Worm (Caenorhabditis elegans) whole organism, L3 larva: Measurements from ENCODE around the gene acs-17.
A peak's percentile ranks its signal among the peaks of the same experiment; 100 is the strongest.

ENCODE experiments used
- ZK546.5 ChIP-seq: sonication (generic microtip); optimal IDR thresholded peaks from 2 replicates; lab custom pipeline; 2017; ENCODE audit warnings: missing biosample characterization, missing genetic modification characterization
- ama-1 ChIP-seq: fragments of 150-350 bp; optimal IDR thresholded peaks from 2 replicates; lab custom pipeline; 2018
- ceh-16 ChIP-seq: sonication (generic microtip); optimal IDR thresholded peaks from 2 replicates; lab custom pipeline; 2017; ENCODE audit warnings: missing biosample characterization, missing genetic modification characterization
- ceh-28 ChIP-seq: fragments of 150-350 bp; optimal IDR thresholded peaks from 2 replicates; lab custom pipeline; 2014; ENCODE audit warnings: missing biosample characterization, missing genetic modification reagents, missing genetic modification characterization
- ceh-9 ChIP-seq: sonication (generic microtip); optimal IDR thresholded peaks from 2 replicates; lab custom pipeline; 2018; ENCODE audit warnings: missing biosample characterization, missing genetic modification characterization
- daf-12 ChIP-seq: fragments of 150-350 bp; optimal IDR thresholded peaks from 2 replicates; lab custom pipeline; 2014; ENCODE audit warnings: missing biosample characterization, missing genetic modification reagents, missing genetic modification characterization
- egl-27 ChIP-seq: sonication (generic microtip); optimal IDR thresholded peaks from 4 replicates; lab custom pipeline; 2017; ENCODE audit warnings: missing biosample characterization, missing genetic modification reagents, missing genetic modification characterization
- egl-5 ChIP-seq: fragments of 150-350 bp; optimal IDR thresholded peaks from 2 replicates; lab custom pipeline; 2017; ENCODE audit warnings: missing biosample characterization, missing genetic modification reagents, missing genetic modification characterization, inconsistent platforms
- elt-2 ChIP-seq: sonication (generic microtip); optimal IDR thresholded peaks from 2 replicates; lab custom pipeline; 2016; ENCODE audit warnings: missing genetic modification reagents, mild to moderate bottlenecking, missing genetic modification characterization, missing compliant biosample characterization
- elt-3 ChIP-seq, 3 experiments: fragments of 150-350 bp in 1 of 3; sonication (generic microtip) in 2 of 3; optimal IDR thresholded peaks; 2 replicates in 2 of 3; 4 replicates in 1 of 3; lab custom pipeline; 2014 to 2017; ENCODE audit warnings: missing biosample characterization in 3 of 3, missing genetic modification characterization in 3 of 3
- eor-1 ChIP-seq, 2 experiments: fragments of 150-350 bp; optimal IDR thresholded peaks; 2 replicates each; lab custom pipeline; 2014 to 2018; ENCODE audit warnings: missing biosample characterization in 2 of 2, missing genetic modification characterization in 2 of 2
- fkh-10 ChIP-seq: sonication (generic microtip); optimal IDR thresholded peaks from 2 replicates; lab custom pipeline; 2017; ENCODE audit warnings: missing biosample characterization, missing genetic modification reagents, missing genetic modification characterization
- fkh-2 ChIP-seq: fragments of 150-350 bp; optimal IDR thresholded peaks from 2 replicates; lab custom pipeline; 2014; ENCODE audit warnings: missing biosample characterization, missing genetic modification reagents, missing genetic modification characterization
- jun-1 ChIP-seq: fragments of 150-350 bp; optimal IDR thresholded peaks from 2 replicates; lab custom pipeline; 2014; ENCODE audit warnings: missing biosample characterization, missing genetic modification reagents, missing genetic modification characterization
- lin-15B ChIP-seq: fragments of 150-350 bp; optimal IDR thresholded peaks from 2 replicates; lab custom pipeline; 2014; ENCODE audit warnings: missing biosample characterization, missing genetic modification characterization
- lsy-12 ChIP-seq: sonication (generic microtip); optimal IDR thresholded peaks from 2 replicates; lab custom pipeline; 2016; ENCODE audit warnings: mild to moderate bottlenecking, missing genetic modification characterization, missing compliant biosample characterization
- mdl-1 ChIP-seq: fragments of 150-350 bp; optimal IDR thresholded peaks from 2 replicates; lab custom pipeline; 2014; ENCODE audit warnings: missing biosample characterization, missing genetic modification characterization
- mml-1 ChIP-seq: fragments of 150-350 bp; sonication (generic microtip); optimal IDR thresholded peaks from 3 replicates; lab custom pipeline; 2014; ENCODE audit warnings: missing biosample characterization, missing genetic modification characterization
- nfya-1 ChIP-seq: sonication (generic microtip); optimal IDR thresholded peaks from 2 replicates; lab custom pipeline; 2017; ENCODE audit warnings: missing genetic modification characterization, mild to moderate bottlenecking, missing compliant biosample characterization, antibody characterized with exemption, moderate library complexity; ENCODE audit not compliant: insufficient read depth
- nhr-11 ChIP-seq: fragments of 150-350 bp; optimal IDR thresholded peaks from 2 replicates; lab custom pipeline; 2014; ENCODE audit warnings: missing biosample characterization, missing genetic modification characterization
- nhr-12 ChIP-seq: fragments of 150-350 bp; optimal IDR thresholded peaks from 2 replicates; lab custom pipeline; 2014; ENCODE audit warnings: missing biosample characterization, missing genetic modification characterization
- nhr-23 ChIP-seq: fragments of 150-350 bp; optimal IDR thresholded peaks from 2 replicates; lab custom pipeline; 2014; ENCODE audit warnings: missing biosample characterization, missing genetic modification reagents, missing genetic modification characterization
- nhr-25 ChIP-seq: sonication (generic microtip); optimal IDR thresholded peaks from 2 replicates; lab custom pipeline; 2017; ENCODE audit warnings: missing biosample characterization, missing genetic modification characterization
- nhr-43 ChIP-seq: sonication (generic microtip); optimal IDR thresholded peaks from 2 replicates; lab custom pipeline; 2016; ENCODE audit warnings: mild to moderate bottlenecking, missing genetic modification characterization, missing compliant biosample characterization; ENCODE audit not compliant: poor library complexity, severe bottlenecking
- nhr-67 ChIP-seq: fragments of 150-350 bp; optimal IDR thresholded peaks from 2 replicates; lab custom pipeline; 2014; ENCODE audit warnings: missing biosample characterization, missing genetic modification characterization
- nhr-76 ChIP-seq: fragments of 150-350 bp; sonication (generic microtip); optimal IDR thresholded peaks from 5 replicates; lab custom pipeline; 2014; ENCODE audit warnings: missing biosample characterization, missing genetic modification characterization
- pha-4 ChIP-seq: fragments of 150-350 bp; optimal IDR thresholded peaks from 2 replicates; lab custom pipeline; 2014; ENCODE audit warnings: missing biosample characterization, missing genetic modification reagents, missing genetic modification characterization
- pqm-1 ChIP-seq: fragments of 150-350 bp; optimal IDR thresholded peaks from 2 replicates; lab custom pipeline; 2017; ENCODE audit warnings: missing biosample characterization, missing genetic modification characterization, inconsistent platforms
- sea-2 ChIP-seq: fragments of 150-350 bp; sonication (generic microtip); optimal IDR thresholded peaks from 4 replicates; lab custom pipeline; 2014; ENCODE audit warnings: missing biosample characterization, missing genetic modification reagents, missing genetic modification characterization
- skn-1 ChIP-seq: fragments of 150-350 bp; optimal IDR thresholded peaks from 2 replicates; lab custom pipeline; 2014; ENCODE audit warnings: missing biosample characterization, missing genetic modification characterization
- snpc-4 ChIP-seq: fragments of 150-350 bp; optimal IDR thresholded peaks from 2 replicates; lab custom pipeline; 2014; ENCODE audit warnings: missing biosample characterization, missing genetic modification characterization
- tbx-2 ChIP-seq: sonication (generic microtip); optimal IDR thresholded peaks from 2 replicates; lab custom pipeline; 2016; ENCODE audit warnings: mild to moderate bottlenecking, missing genetic modification characterization, missing compliant biosample characterization
- unc-62 ChIP-seq: fragments of 150-350 bp; sonication (generic microtip); optimal IDR thresholded peaks from 4 replicates; lab custom pipeline; 2014; ENCODE audit warnings: missing biosample characterization, missing genetic modification reagents, missing genetic modification characterization
- zag-1 ChIP-seq: fragments of 150-350 bp; optimal IDR thresholded peaks from 2 replicates; lab custom pipeline; 2014; ENCODE audit warnings: missing biosample characterization, missing genetic modification characterization
- ztf-11 ChIP-seq: fragments of 150-350 bp; optimal IDR thresholded peaks from 2 replicates; lab custom pipeline; 2014; ENCODE audit warnings: missing biosample characterization, missing genetic modification characterization
- ztf-4 ChIP-seq: fragments of 150-350 bp; optimal IDR thresholded peaks from 2 replicates; lab custom pipeline; 2014; ENCODE audit warnings: missing biosample characterization, missing genetic modification characterization

Gene acs-17

DNA sequence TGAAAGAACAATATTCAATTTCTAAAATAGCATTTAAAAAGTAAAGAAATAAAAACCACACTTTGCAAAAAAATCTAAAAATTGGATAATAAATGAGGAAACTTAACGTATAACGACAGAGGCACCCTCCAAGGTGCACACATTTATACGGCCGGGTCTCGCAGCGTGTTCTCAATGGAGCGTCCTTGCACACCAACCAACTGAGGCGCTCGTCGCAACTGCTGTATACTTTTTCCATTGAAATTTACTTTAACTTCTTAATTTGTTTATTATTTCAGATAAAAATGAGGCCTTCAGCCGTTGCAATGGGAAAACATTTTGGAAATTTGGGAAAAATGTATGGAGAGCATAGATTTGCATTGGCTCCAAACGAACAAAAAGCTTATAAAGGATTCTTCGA lies 8.9 kb upstream of the acs-17 start, which contains the start of the genes R07E4.5 and R07E4.3 (continued):
- TF ChIP-seq ceh-16 (tag; lab: Kevin White, UChicago): no peak
- no peak for TF ChIP-seq ceh-28
- no peak for TF ChIP-seq tbx-2 (tag; lab: Kevin White, UChicago)
- TF ChIP-seq eor-1 (tag; optimal IDR thresholded peaks at IDR 0.05; lab: Kevin White, UChicago): no peak
- TF ChIP-seq nhr-67 (tag; lab: Kevin White, UChicago): no peak
- TF ChIP-seq elt-3 (tag; optimal IDR thresholded peaks at IDR 0.05; lab: Kevin White, UChicago): no peak
- no peak for TF ChIP-seq zag-1 (tag; lab: Kevin White, UChicago)
- peak; percentile 39 for TF ChIP-seq pqm-1 (tag; lab: Kevin White, UChicago)
- TF ChIP-seq lin-15B (tag; lab: Kevin White, UChicago): peak; percentile 89
- TF ChIP-seq mdl-1 (tag; lab: Kevin White, UChicago): no peak
- TF ChIP-seq nhr-23 (tag; lab: Kevin White, UChicago): no peak
- TF ChIP-seq unc-62 (GFP tag; lab: Kevin White, UChicago): no peak

ce11 chrX:5948769-5949168 lies 4.5 kb upstream of the acs-17 start, which contains the start of gene mig-23:
Gene mig-23 (minus strand): TSS chrX:5948869.
- no peak for TF ChIP-seq elt-2
- TF ChIP-seq nhr-76 (tag; lab: Kevin White, UChicago): no peak
- no peak for TF ChIP-seq egl-5 (tag; lab: Kevin White, UChicago)
- TF ChIP-seq skn-1: no peak
- TF ChIP-seq zag-1 (tag; lab: Kevin White, UChicago): no peak
- TF ChIP-seq snpc-4 (tag; lab: Kevin White, UChicago): no peak
- TF ChIP-seq nhr-43: no peak
- no peak for TF ChIP-seq ceh-16 (tag; lab: Kevin White, UChicago)
- no peak for TF ChIP-seq lsy-12 (tag; lab: Kevin White, UChicago)
- TF ChIP-seq ztf-11: no peak

ce11 chrX:5943908-5944307 lies 402 bp downstream of the acs-17 start:
- TF ChIP-seq eor-1 (tag; optimal IDR thresholded peaks at IDR 0.05; lab: Kevin White, UChicago) (no peak), ztf-11 (no peak), sea-2 (GFP tag; lab: Kevin White, UChicago) (no peak), ceh-9 (tag; lab: Kevin White, UChicago) (no peak), fkh-2 (no peak), ama-1 (lab: Kevin White, UChicago) (no peak), jun-1 (no peak), daf-12 (tag; lab: Kevin White, UChicago) (no peak), ztf-4 (tag; lab: Kevin White, UChicago) (no peak), mml-1 (no peak), fkh-10 (GFP tag; lab: Kevin White, UChicago) (no peak)

- TF ChIP-seq nhr-43: peak; percentile 36
- TF ChIP-seq nhr-25: peak; percentile 17
- peak; percentile 29 for TF ChIP-seq mdl-1 (tag; lab: Kevin White, UChicago)
- peak; percentile 20 for TF ChIP-seq nfya-1 (tag; lab: Kevin White, UChicago)
- TF ChIP-seq egl-27 (tag; lab: Kevin White, UChicago): no peak
- TF ChIP-seq snpc-4 (tag; lab: Kevin White, UChicago): peak; percentile 6
- TF ChIP-seq nhr-11: peak; percentile 23
- TF ChIP-seq ama-1 (lab: Kevin White, UChicago): peak; percentile 24
- peak; percentile 61 for TF ChIP-seq pha-4
- no peak for TF ChIP-seq lin-15B (tag; lab: Kevin White, UChicago)
- TF ChIP-seq ZK546.5: no peak
- peak; percentile 43 for TF ChIP-seq nhr-23 (tag; lab: Kevin White, UChicago)
Observed at ce11 chrX:5942171-5942570, 2.1 kb downstream of the acs-17 start.

DNA sequence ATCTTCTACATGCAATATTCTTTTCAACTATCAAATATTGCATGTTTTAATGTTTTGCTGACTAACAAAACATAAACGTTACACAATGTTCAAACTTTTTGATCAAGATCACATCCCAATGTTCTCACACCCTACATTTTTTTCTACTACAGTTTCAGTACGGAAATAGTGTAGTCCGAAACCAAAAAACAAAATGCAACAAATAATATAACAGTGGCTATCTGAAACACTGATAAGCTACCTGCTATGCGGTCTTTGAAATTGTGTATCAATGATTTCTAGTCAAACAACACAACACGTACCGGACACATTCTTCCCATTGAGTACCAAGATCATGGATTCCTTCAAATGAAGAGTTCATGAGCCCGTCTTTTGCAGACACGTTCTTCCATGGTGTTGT lies 3.0 kb downstream of the acs-17 start:
- no peak for TF ChIP-seq egl-5 (tag; lab: Kevin White, UChicago)
- TF ChIP-seq pqm-1 (tag; lab: Kevin White, UChicago): peak; percentile 61
- TF ChIP-seq nhr-12 (tag; lab: Kevin White, UChicago): no peak
- TF ChIP-seq ztf-11: no peak
- TF ChIP-seq ama-1 (lab: Kevin White, UChicago): peak; percentile 27
